Fruit fly (Drosophila melanogaster) whole organism, embryonic: ENCODE data around the gene eEF1delta.

Experiments
- ATbp ChIP-seq: fragments of 200-800 bp; sonication (Bioruptor generic); optimal IDR thresholded peaks from 2 replicates; lab custom pipeline; 2017; ENCODE audit warnings: missing biosample characterization, mild to moderate bottlenecking, missing genetic modification characterization, missing genetic modification reagents
- Aef1 ChIP-seq: fragments of 200-800 bp; sonication (Bioruptor generic); IDR thresholded peaks from 3 replicates; pipeline ENCODE4 v1.3.6; 2022; ENCODE audit warnings: missing biosample characterization, missing genetic modification characterization
- B-H1 ChIP-seq: fragments of 200-800 bp; sonication (Bioruptor generic); IDR thresholded peaks from 3 replicates; pipeline ENCODE4 v1.3.6; 2022; ENCODE audit warnings: missing biosample characterization, missing genetic modification characterization
- CG11456 ChIP-seq: fragments of 200-800 bp; sonication (Bioruptor generic); IDR thresholded peaks from 3 replicates; pipeline ENCODE4 v1.3.6; 2022; ENCODE audit warnings: missing biosample characterization, missing genetic modification characterization
- CG12104 ChIP-seq: fragments of 200-800 bp; sonication (Bioruptor generic); optimal IDR thresholded peaks from 3 replicates; lab custom pipeline; 2016; ENCODE audit warnings: missing biosample characterization, missing genetic modification characterization
- CG12155 ChIP-seq: fragments of 200-800 bp; sonication (Bioruptor generic); optimal IDR thresholded peaks from 3 replicates; lab custom pipeline; 2016; ENCODE audit warnings: missing biosample characterization, missing genetic modification characterization
- CG13296 ChIP-seq: fragments of 200-800 bp; sonication (Bioruptor generic); optimal IDR thresholded peaks from 3 replicates; lab custom pipeline; 2018; ENCODE audit warnings: missing biosample characterization, mild to moderate bottlenecking, missing genetic modification characterization
- CG14441 ChIP-seq: fragments of 200-800 bp; sonication (Bioruptor generic); IDR thresholded peaks from 2 replicates; pipeline ENCODE4 v1.3.6; 2022; ENCODE audit warnings: missing biosample characterization, missing genetic modification characterization
- CG14965 ChIP-seq: fragments of 200-800 bp; sonication (Bioruptor generic); optimal IDR thresholded peaks from 2 replicates; lab custom pipeline; 2016; ENCODE audit warnings: missing biosample characterization, missing genetic modification characterization, borderline replicate concordance
- CG15269 ChIP-seq: fragments of 200-800 bp; sonication (Bioruptor generic); optimal IDR thresholded peaks from 2 replicates; lab custom pipeline; 2018; ENCODE audit warnings: missing biosample characterization, mild to moderate bottlenecking, missing genetic modification characterization, moderate library complexity
- CG1529 ChIP-seq: fragments of 200-800 bp; sonication (Bioruptor generic); optimal IDR thresholded peaks from 3 replicates; lab custom pipeline; 2018; ENCODE audit warnings: missing biosample characterization, missing genetic modification characterization
- CG15601 ChIP-seq: fragments of 200-800 bp; sonication (Bioruptor generic); optimal IDR thresholded peaks from 3 replicates; lab custom pipeline; 2019; ENCODE audit warnings: missing biosample characterization, mild to moderate bottlenecking, missing genetic modification characterization, moderate library complexity
- CG16813 ChIP-seq: fragments of 200-800 bp; sonication (Bioruptor generic); IDR thresholded peaks from 3 replicates; pipeline ENCODE4 v1.3.6; 2022; ENCODE audit warnings: missing biosample characterization, missing genetic modification characterization; ENCODE audit not compliant: partially characterized antibody
- CG17612 ChIP-seq: fragments of 200-800 bp; sonication (Bioruptor generic); IDR thresholded peaks from 2 replicates; pipeline ENCODE4 v1.3.6; 2022; ENCODE audit warnings: missing biosample characterization, missing genetic modification characterization
- CG17829 ChIP-seq: fragments of 200-800 bp; optimal IDR thresholded peaks from 2 replicates; lab custom pipeline; 2019; ENCODE audit warnings: missing biosample characterization, mild to moderate bottlenecking, missing genetic modification characterization, moderate library complexity
- CG18764 ChIP-seq: fragments of 200-800 bp; sonication (Bioruptor generic); optimal IDR thresholded peaks from 3 replicates; lab custom pipeline; 2016; ENCODE audit warnings: missing biosample characterization, missing genetic modification characterization
- CG2116 ChIP-seq: fragments of 200-800 bp; sonication (Bioruptor generic); optimal IDR thresholded peaks from 3 replicates; lab custom pipeline; 2018; ENCODE audit warnings: missing biosample characterization, mild to moderate bottlenecking, missing genetic modification characterization
- CG2120 ChIP-seq: fragments of 200-800 bp; sonication (Bioruptor generic); optimal IDR thresholded peaks from 3 replicates; lab custom pipeline; 2016; ENCODE audit warnings: missing biosample characterization, missing genetic modification characterization
- CG30431 ChIP-seq: fragments of 200-800 bp; sonication (Bioruptor generic); optimal IDR thresholded peaks from 2 replicates; lab custom pipeline; 2017; ENCODE audit warnings: missing biosample characterization, missing genetic modification characterization
- CG31388 ChIP-seq: fragments of 200-800 bp; sonication (Bioruptor generic); optimal IDR thresholded peaks from 2 replicates; lab custom pipeline; 2016; ENCODE audit warnings: missing biosample characterization, missing genetic modification characterization
- CG3407 ChIP-seq: fragments of 200-800 bp; sonication (Bioruptor generic); optimal IDR thresholded peaks from 2 replicates; lab custom pipeline; 2018; ENCODE audit warnings: missing biosample characterization, mild to moderate bottlenecking, missing genetic modification characterization
- CG42726 ChIP-seq: fragments of 200-800 bp; sonication (Bioruptor generic); IDR thresholded peaks from 2 replicates; pipeline ENCODE4 v1.3.6; 2022; ENCODE audit warnings: missing biosample characterization, missing genetic modification characterization; ENCODE audit not compliant: partially characterized antibody
- CG5245 ChIP-seq: fragments of 200-800 bp; sonication (Bioruptor generic); optimal IDR thresholded peaks from 3 replicates; lab custom pipeline; 2016; ENCODE audit warnings: missing biosample characterization, missing genetic modification characterization
- CG7271 ChIP-seq: fragments of 200-800 bp; sonication (Bioruptor generic); optimal IDR thresholded peaks from 2 replicates; lab custom pipeline; 2018; ENCODE audit warnings: missing biosample characterization, mild to moderate bottlenecking, missing genetic modification characterization, moderate library complexity
- CG7357 ChIP-seq: fragments of 200-800 bp; sonication (Bioruptor generic); IDR thresholded peaks from 3 replicates; pipeline ENCODE4 v1.3.6; 2022; ENCODE audit warnings: missing biosample characterization, missing genetic modification characterization
- CG9215 ChIP-seq: fragments of 200-800 bp; sonication (Bioruptor generic); IDR thresholded peaks from 2 replicates; pipeline ENCODE4 v1.3.6; 2022; ENCODE audit warnings: missing biosample characterization, missing genetic modification characterization
- CG9609 ChIP-seq: fragments of 200-800 bp; sonication (Bioruptor generic); optimal IDR thresholded peaks from 3 replicates; lab custom pipeline; 2016; ENCODE audit warnings: missing biosample characterization, missing genetic modification characterization
- Dbx ChIP-seq: fragments of 200-800 bp; sonication (Bioruptor generic); IDR thresholded peaks from 3 replicates; pipeline ENCODE4 v1.3.6; 2022; ENCODE audit warnings: missing biosample characterization, missing genetic modification characterization
- Dref ChIP-seq: fragments of 200-800 bp; sonication (Bioruptor generic); IDR thresholded peaks from 2 replicates; pipeline ENCODE4 v1.3.6; 2022; ENCODE audit warnings: missing biosample characterization, missing genetic modification characterization
- H15 ChIP-seq: fragments of 200-800 bp; sonication (Bioruptor generic); IDR thresholded peaks from 3 replicates; pipeline ENCODE4 v1.3.6; 2022; ENCODE audit warnings: missing biosample characterization, missing genetic modification characterization
- Hand ChIP-seq: fragments of 200-800 bp; sonication (Bioruptor generic); optimal IDR thresholded peaks from 2 replicates; lab custom pipeline; 2017; ENCODE audit warnings: mild to moderate bottlenecking, missing biosample characterization, missing genetic modification reagents, missing genetic modification characterization
- Med ChIP-seq: fragments of 200-800 bp; sonication (Bioruptor generic); peaks from one replicate; lab custom pipeline; 2016; ENCODE audit warnings: missing biosample characterization, missing genetic modification characterization, mild to moderate bottlenecking, inconsistent platforms, moderate library complexity
- cas ChIP-seq: fragments of 200-800 bp; sonication (Bioruptor generic); IDR thresholded peaks from 2 replicates; pipeline ENCODE4 v1.3.6; 2022; ENCODE audit warnings: missing biosample characterization, missing genetic modification characterization
- ci ChIP-seq: fragments of 200-800 bp; sonication (Bioruptor generic); IDR thresholded peaks from 3 replicates; pipeline ENCODE4 v1.3.6; 2022; ENCODE audit warnings: missing biosample characterization, missing genetic modification characterization
- dati ChIP-seq: fragments of 200-800 bp; sonication (Bioruptor generic); IDR thresholded peaks from 2 replicates; pipeline ENCODE4 v1.3.6; 2022; ENCODE audit warnings: missing biosample characterization, missing genetic modification characterization
- hb ChIP-seq: fragments of 200-800 bp; sonication (Bioruptor generic); IDR thresholded peaks from 3 replicates; pipeline ENCODE4 v1.3.6; 2022; ENCODE audit warnings: missing biosample characterization, missing genetic modification characterization; ENCODE audit not compliant: partially characterized antibody
- hth ChIP-seq: fragments of >200 bp; optimal IDR thresholded peaks from 2 replicates; lab custom pipeline; 2017; ENCODE audit warnings: inconsistent platforms
- ind ChIP-seq: fragments of 200-800 bp; sonication (Bioruptor generic); optimal IDR thresholded peaks from 3 replicates; lab custom pipeline; 2016; ENCODE audit warnings: missing biosample characterization, missing genetic modification characterization
- jing ChIP-seq: fragments of 200-800 bp; sonication (Bioruptor generic); optimal IDR thresholded peaks from 2 replicates; lab custom pipeline; 2018; ENCODE audit warnings: missing biosample characterization, mild to moderate bottlenecking, missing genetic modification characterization
- kah ChIP-seq: fragments of 200-800 bp; sonication (Bioruptor generic); optimal IDR thresholded peaks from 2 replicates; lab custom pipeline; 2018; ENCODE audit warnings: missing biosample characterization, mild to moderate bottlenecking, missing genetic modification characterization
- lilli ChIP-seq: fragments of 200-800 bp; sonication (Bioruptor generic); optimal IDR thresholded peaks from 3 replicates; lab custom pipeline; 2016; ENCODE audit warnings: missing biosample characterization, missing genetic modification characterization
- nau ChIP-seq: fragments of 200-800 bp; sonication (Bioruptor generic); optimal IDR thresholded peaks from 3 replicates; lab custom pipeline; 2017; ENCODE audit warnings: missing biosample characterization, mild to moderate bottlenecking, missing genetic modification characterization, missing genetic modification reagents
- nerfin-2 ChIP-seq: fragments of 200-800 bp; sonication (Bioruptor generic); IDR thresholded peaks from 2 replicates; pipeline ENCODE4 v1.3.6; 2022; ENCODE audit warnings: missing biosample characterization, missing genetic modification characterization; ENCODE audit not compliant: partially characterized antibody
- p53 ChIP-seq: fragments of 200-800 bp; sonication (Bioruptor generic); optimal IDR thresholded peaks from 2 replicates; lab custom pipeline; 2016; ENCODE audit warnings: missing biosample characterization, missing genetic modification characterization
- peb ChIP-seq: fragments of 200-800 bp; sonication (Bioruptor generic); IDR thresholded peaks from 2 replicates; pipeline ENCODE4 v1.3.6; 2022; ENCODE audit warnings: missing biosample characterization, missing genetic modification characterization
- pfk ChIP-seq: fragments of 200-800 bp; sonication (Bioruptor generic); optimal IDR thresholded peaks from 2 replicates; lab custom pipeline; 2018; ENCODE audit warnings: missing biosample characterization, mild to moderate bottlenecking, missing genetic modification characterization, moderate library complexity
- pho ChIP-seq: fragments of 200-800 bp; sonication (Bioruptor generic); optimal IDR thresholded peaks from 2 replicates; lab custom pipeline; 2016; ENCODE audit warnings: missing biosample characterization, missing genetic modification characterization
- row ChIP-seq: fragments of 200-800 bp; sonication (Bioruptor generic); IDR thresholded peaks from 3 replicates; pipeline ENCODE4 v1.3.6; 2022; ENCODE audit warnings: missing biosample characterization, missing genetic modification characterization
- seq ChIP-seq: fragments of 200-800 bp; sonication (Bioruptor generic); IDR thresholded peaks from 2 replicates; pipeline ENCODE4 v1.3.6; 2022; ENCODE audit warnings: missing biosample characterization, missing genetic modification characterization
- sob ChIP-seq: fragments of 200-800 bp; sonication (Bioruptor generic); IDR thresholded peaks from 2 replicates; pipeline ENCODE4 v1.3.6; 2022; ENCODE audit warnings: missing biosample characterization, missing genetic modification characterization
- trem ChIP-seq: fragments of 200-800 bp; optimal IDR thresholded peaks from 3 replicates; lab custom pipeline; 2019; ENCODE audit warnings: missing biosample characterization, mild to moderate bottlenecking, missing genetic modification characterization, moderate library complexity

eEF1delta gene

dm6 chr2L:10200847-10201246 is 31.5 kb upstream of the eEF1delta start, which contains the start of the genes Ripalpha and RpL7 (continued):
- TF ChIP-seq CG31388 (GFP tag; lab: Kevin White, UChicago) (peak; percentile 81), ATbp (GFP tag; lab: Kevin White, UChicago) (peak; percentile 98), CG3407 (GFP tag; lab: Kevin White, UChicago) (peak; percentile 98), pfk (peak; percentile 88), lilli (peak; percentile 96), kah (GFP tag; lab: Kevin White, UChicago) (peak; percentile 91), pho (peak; percentile 98), CG9215 (GFP tag; lab: Robert Waterston, UW) (peak; percentile 83), CG12155 (GFP tag; lab: Kevin White, UChicago) (peak; percentile 96), Hand (GFP tag; lab: Kevin White, UChicago) (peak; percentile 93), CG14441 (GFP tag; lab: Robert Waterston, UW) (peak; percentile 93), CG15269 (tag; lab: Kevin White, UChicago) (peak; percentile 93), CG18764 (GFP tag; lab: Kevin White, UChicago) (peak; percentile 98), CG30431 (peak; percentile 97), jing (GFP tag; lab: Kevin White, UChicago) (peak; percentile 88), row (GFP tag; lab: Robert Waterston, UW) (peak; percentile 83), dati (GFP tag; lab: Robert Waterston, UW) (peak; percentile 96), CG2120 (GFP tag; lab: Kevin White, UChicago) (peak; percentile 96), seq (GFP tag; lab: Robert Waterston, UW) (peak; percentile 91), CG12104 (GFP tag; lab: Kevin White, UChicago) (peak; percentile 98), nau (GFP tag; lab: Kevin White, UChicago) (peak; percentile 99), CG42726 (peak; percentile 99), CG17829 (tag; lab: Kevin White, UChicago) (peak; percentile 90), trem (peak; percentile 91), CG2116 (peak; percentile 100), ind (GFP tag; lab: Kevin White, UChicago) (peak; percentile 94), CG1529 (GFP tag; lab: Kevin White, UChicago) (peak; percentile 95), Aef1 (peak; percentile 94), CG13296 (peak; percentile 97), CG14965 (GFP tag; lab: Kevin White, UChicago) (peak; percentile 92), hth (no peak), CG7271 (tag; lab: Kevin White, UChicago) (peak; percentile 98), cas (GFP tag; lab: Robert Waterston, UW) (peak; percentile 93), CG5245 (GFP tag; lab: Kevin White, UChicago) (peak; percentile 97), Dbx (GFP tag; lab: Robert Waterston, UW) (peak; percentile 99), CG15601 (peak; percentile 95), p53 (GFP tag; lab: Kevin White, UChicago) (peak; percentile 98), Dref (peak; percentile 98)

- TF ChIP-seq B-H1 (GFP tag; lab: Robert Waterston, UW) (no peak), hb (GFP tag; lab: Robert Waterston, UW) (0 out of 3 replicates have a peak, but pooled peaks have one; percentile 19), H15 (GFP tag; lab: Robert Waterston, UW) (no peak; the same call in 2 of the 3 replicates), CG11456 (peak; percentile 69; the same call in 1 of the 3 replicates), CG12104 (GFP tag; lab: Kevin White, UChicago) (no peak), CG9609 (GFP tag; lab: Kevin White, UChicago) (no peak), CG14441 (GFP tag; lab: Robert Waterston, UW) (0 out of 2 replicates have a peak, but pooled peaks have one; percentile 10), nerfin-2 (GFP tag; lab: Robert Waterston, UW) (0 out of 2 replicates have a peak, but pooled peaks have one; percentile 35), CG7357 (GFP tag; lab: Robert Waterston, UW) (0 out of 3 replicates have a peak, but pooled peaks have one; percentile 11), peb (GFP tag; lab: Robert Waterston, UW) (no peak), sob (0 out of 2 replicates have a peak, but pooled peaks have one; percentile 44), CG16813 (GFP tag; lab: Robert Waterston, UW) (0 out of 3 replicates have a peak, but pooled peaks have one; percentile 9), Med (GFP tag; lab: Kevin White, UChicago) (peak; percentile 62), CG17612 (GFP tag; lab: Robert Waterston, UW) (peak; percentile 45; the same call in 1 of the 2 replicates), ci (GFP tag; lab: Robert Waterston, UW) (peak; percentile 13; the same call in 1 of the 3 replicates)
These were observed 30.6 kb upstream of the eEF1delta start for dm6 chr2L:10201743-10202142.
